Fruit fly (Drosophila melanogaster) whole organism, embryonic: Measurements from ENCODE around the gene CG16812.

Experiments used
- Adf1 ChIP-seq: fragments of 200-800 bp; sonication (Bioruptor generic); IDR thresholded peaks from 2 replicates; pipeline ENCODE4 v1.3.6; 2022; ENCODE audit warnings: missing biosample characterization, missing genetic modification characterization
- Asciz ChIP-seq: fragments of 200-800 bp; sonication (Bioruptor generic); optimal IDR thresholded peaks from 2 replicates; lab custom pipeline; 2017; ENCODE audit warnings: missing biosample characterization, mild to moderate bottlenecking, missing genetic modification characterization, missing genetic modification reagents
- Atf-2 ChIP-seq: fragments of 200-800 bp; sonication (Bioruptor generic); optimal IDR thresholded peaks from 2 replicates; lab custom pipeline; 2016; ENCODE audit warnings: missing biosample characterization, missing genetic modification characterization
- Atf6 ChIP-seq: fragments of 200-800 bp; sonication (Bioruptor generic); IDR thresholded peaks from 2 replicates; pipeline ENCODE4 v1.3.6; 2022; ENCODE audit warnings: missing biosample characterization, missing genetic modification characterization
- Bgb ChIP-seq: fragments of 200-800 bp; sonication (Bioruptor generic); IDR thresholded peaks from 2 replicates; pipeline ENCODE4 v1.3.6; 2022; ENCODE audit warnings: missing biosample characterization, missing genetic modification characterization; ENCODE audit not compliant: partially characterized antibody
- CG10267 ChIP-seq: fragments of 200-800 bp; sonication (Bioruptor generic); optimal IDR thresholded peaks from 2 replicates; lab custom pipeline; 2018; ENCODE audit warnings: missing biosample characterization, mild to moderate bottlenecking, missing genetic modification characterization, moderate library complexity
- CG11247 ChIP-seq: fragments of 200-800 bp; sonication (Bioruptor generic); IDR thresholded peaks from 2 replicates; pipeline ENCODE4 v1.3.6; 2022; ENCODE audit warnings: missing biosample characterization, missing genetic modification characterization
- CG12104 ChIP-seq: fragments of 200-800 bp; sonication (Bioruptor generic); optimal IDR thresholded peaks from 3 replicates; lab custom pipeline; 2016; ENCODE audit warnings: missing biosample characterization, missing genetic modification characterization
- CG14710 ChIP-seq: fragments of 200-800 bp; sonication (Bioruptor generic); optimal IDR thresholded peaks from 3 replicates; lab custom pipeline; 2019; ENCODE audit warnings: missing biosample characterization, mild to moderate bottlenecking, missing genetic modification characterization, moderate library complexity
- CG1602 ChIP-seq: fragments of 200-800 bp; sonication (Bioruptor generic); optimal IDR thresholded peaks from 3 replicates; lab custom pipeline; 2016; ENCODE audit warnings: missing biosample characterization, missing genetic modification characterization
- CG17359 ChIP-seq: fragments of 200-800 bp; sonication (Bioruptor generic); optimal IDR thresholded peaks from 3 replicates; lab custom pipeline; 2018; ENCODE audit warnings: missing biosample characterization, mild to moderate bottlenecking, missing genetic modification characterization, moderate library complexity
- CG17385 ChIP-seq: fragments of 200-800 bp; sonication (Bioruptor generic); optimal IDR thresholded peaks from 3 replicates; lab custom pipeline; 2018; ENCODE audit warnings: missing biosample characterization, mild to moderate bottlenecking, missing genetic modification characterization
- CG18262 ChIP-seq: fragments of 200-800 bp; optimal IDR thresholded peaks from 3 replicates; lab custom pipeline; 2019; ENCODE audit warnings: missing biosample characterization, mild to moderate bottlenecking, missing genetic modification characterization, moderate library complexity
- CG18476 ChIP-seq: fragments of 200-800 bp; sonication (Bioruptor generic); optimal IDR thresholded peaks from 2 replicates; lab custom pipeline; 2016; ENCODE audit warnings: missing biosample characterization, mild to moderate bottlenecking, missing genetic modification characterization
- CG31224 ChIP-seq: fragments of 200-800 bp; sonication (Bioruptor generic); IDR thresholded peaks from 2 replicates; pipeline ENCODE4 v1.3.6; 2022; ENCODE audit warnings: missing biosample characterization, missing genetic modification characterization
- CG32532 ChIP-seq: fragments of 200-800 bp; sonication (Bioruptor generic); IDR thresholded peaks from 2 replicates; pipeline ENCODE4 v1.3.6; 2022; ENCODE audit warnings: missing biosample characterization, missing genetic modification characterization
- CG3281 ChIP-seq: fragments of 200-800 bp; sonication (Bioruptor generic); optimal IDR thresholded peaks from 3 replicates; lab custom pipeline; 2017; ENCODE audit warnings: missing biosample characterization, mild to moderate bottlenecking, missing genetic modification characterization
- CG3726 ChIP-seq: fragments of 200-800 bp; sonication (Bioruptor generic); IDR thresholded peaks from 3 replicates; pipeline ENCODE4, ENCODE4 v1.3.6; 2022; ENCODE audit warnings: missing biosample characterization, missing genetic modification characterization
- CG4820 ChIP-seq: fragments of 200-800 bp; sonication (Bioruptor generic); optimal IDR thresholded peaks from 3 replicates; lab custom pipeline; 2016; ENCODE audit warnings: missing biosample characterization, missing genetic modification characterization
- CG6854 ChIP-seq: fragments of 200-800 bp; sonication (Bioruptor generic); optimal IDR thresholded peaks from 3 replicates; lab custom pipeline; 2017; ENCODE audit warnings: missing biosample characterization, mild to moderate bottlenecking, missing genetic modification characterization
- CHES-1-like ChIP-seq: fragments of 200-800 bp; sonication (Bioruptor generic); optimal IDR thresholded peaks from 2 replicates; lab custom pipeline; 2016; ENCODE audit warnings: missing biosample characterization, missing genetic modification characterization
- Drgx ChIP-seq: fragments of 200-800 bp; sonication (Bioruptor generic); IDR thresholded peaks from 2 replicates; pipeline ENCODE4 v1.3.6; 2022; ENCODE audit warnings: missing biosample characterization, missing genetic modification characterization
- Fer1 ChIP-seq: fragments of 200-800 bp; sonication (Bioruptor generic); optimal IDR thresholded peaks from 2 replicates; lab custom pipeline; 2017; ENCODE audit warnings: missing biosample characterization, mild to moderate bottlenecking, missing genetic modification characterization
- Fer3 ChIP-seq: fragments of 200-800 bp; sonication (Bioruptor generic); optimal IDR thresholded peaks from 2 replicates; lab custom pipeline; 2018; ENCODE audit warnings: missing biosample characterization, mild to moderate bottlenecking, missing genetic modification characterization, moderate library complexity
- HLH54F ChIP-seq: fragments of 200-800 bp; sonication (Bioruptor generic); optimal IDR thresholded peaks from 3 replicates; lab custom pipeline; 2016; ENCODE audit warnings: missing biosample characterization, missing genetic modification characterization
- Hsf ChIP-seq: fragments of 200-800 bp; sonication (Bioruptor generic); optimal IDR thresholded peaks from 3 replicates; lab custom pipeline; 2016; ENCODE audit warnings: missing biosample characterization, missing genetic modification characterization
- Mad ChIP-seq: fragments of 200-800 bp; sonication (Bioruptor generic); optimal IDR thresholded peaks from 2 replicates; lab custom pipeline; 2016; ENCODE audit warnings: missing biosample characterization, missing genetic modification characterization
- Opbp ChIP-seq: fragments of 200-800 bp; sonication (Bioruptor generic); IDR thresholded peaks from 3 replicates; pipeline ENCODE4 v1.3.6; 2022; ENCODE audit warnings: missing biosample characterization, missing genetic modification characterization; ENCODE audit not compliant: partially characterized antibody
- Ptx1 ChIP-seq: fragments of 200-800 bp; sonication (Bioruptor generic); IDR thresholded peaks from 2 replicates; pipeline ENCODE4 v1.3.6; 2022; ENCODE audit warnings: missing biosample characterization, missing genetic modification characterization
- Taf1 ChIP-seq: fragments of 200-800 bp; sonication (Bioruptor generic); IDR thresholded peaks from 2 replicates; pipeline ENCODE4 v1.3.6; 2022; ENCODE audit warnings: missing biosample characterization, missing genetic modification characterization
- abd-A ChIP-seq: fragments of 200-800 bp; sonication (Bioruptor generic); optimal IDR thresholded peaks from 3 replicates; lab custom pipeline; 2019; ENCODE audit warnings: missing biosample characterization, mild to moderate bottlenecking, missing genetic modification characterization, moderate library complexity
- ato ChIP-seq: fragments of 200-800 bp; sonication (Bioruptor generic); IDR thresholded peaks from 2 replicates; pipeline ENCODE4 v1.3.6; 2022; ENCODE audit warnings: missing biosample characterization, missing genetic modification characterization; ENCODE audit not compliant: partially characterized antibody
- bab2 ChIP-seq: fragments of 200-800 bp; sonication (Bioruptor generic); optimal IDR thresholded peaks from 2 replicates; lab custom pipeline; 2016; ENCODE audit warnings: missing biosample characterization, missing genetic modification characterization
- bbx ChIP-seq: fragments of 200-800 bp; sonication (Bioruptor generic); IDR thresholded peaks from 2 replicates; pipeline ENCODE4 v1.3.6; 2022; ENCODE audit warnings: missing biosample characterization, missing genetic modification characterization; ENCODE audit not compliant: partially characterized antibody
- chif ChIP-seq, 2 experiments: fragments of 200-800 bp; sonication (Bioruptor generic); optimal IDR thresholded peaks; 3 replicates each; lab custom pipeline; 2016; ENCODE audit warnings: missing biosample characterization in 2 of 2, missing genetic modification characterization in 2 of 2
- fd96Cb ChIP-seq: fragments of 200-800 bp; sonication (Bioruptor generic); optimal IDR thresholded peaks from 2 replicates; lab custom pipeline; 2018; ENCODE audit warnings: missing biosample characterization, mild to moderate bottlenecking, missing genetic modification characterization, moderate library complexity
- gce ChIP-seq: fragments of 200-800 bp; sonication (Bioruptor generic); IDR thresholded peaks from 3 replicates; pipeline ENCODE4 v1.3.6; 2022; ENCODE audit warnings: missing biosample characterization, missing genetic modification characterization
- grn ChIP-seq: fragments of 200-800 bp; sonication (Bioruptor generic); optimal IDR thresholded peaks from 3 replicates; lab custom pipeline; 2017; ENCODE audit warnings: missing biosample characterization, missing genetic modification characterization
- gt ChIP-seq: fragments of 200-800 bp; sonication (Bioruptor generic); IDR thresholded peaks from 2 replicates; pipeline ENCODE4 v1.3.6; 2022; ENCODE audit warnings: missing biosample characterization, missing genetic modification characterization
- jumu ChIP-seq: fragments of 200-800 bp; sonication (Bioruptor generic); optimal IDR thresholded peaks from 3 replicates; lab custom pipeline; 2016; ENCODE audit warnings: missing biosample characterization, missing genetic modification characterization
- lab ChIP-seq: fragments of 200-800 bp; sonication (Bioruptor generic); optimal IDR thresholded peaks from 3 replicates; lab custom pipeline; 2017; ENCODE audit warnings: missing biosample characterization, missing genetic modification characterization, mild to moderate bottlenecking, moderate library complexity, missing genetic modification reagents
- nom ChIP-seq: fragments of 200-800 bp; sonication (Bioruptor generic); optimal IDR thresholded peaks from 2 replicates; lab custom pipeline; 2017; ENCODE audit warnings: missing biosample characterization, missing genetic modification characterization, mild to moderate bottlenecking, moderate library complexity, missing genetic modification reagents
- otp ChIP-seq: fragments of 200-800 bp; sonication (Bioruptor generic); IDR thresholded peaks from 3 replicates; pipeline ENCODE4, ENCODE4 v1.3.6; 2022; ENCODE audit warnings: missing biosample characterization, missing genetic modification characterization
- phol ChIP-seq: fragments of 200-800 bp; sonication (Bioruptor generic); optimal IDR thresholded peaks from 3 replicates; lab custom pipeline; 2018; ENCODE audit warnings: missing biosample characterization, mild to moderate bottlenecking, missing genetic modification characterization, moderate library complexity
- ranshi ChIP-seq: fragments of 200-800 bp; sonication (Bioruptor generic); IDR thresholded peaks from 2 replicates; pipeline ENCODE4 v1.3.6; 2022; ENCODE audit warnings: missing biosample characterization, missing genetic modification characterization
- rib ChIP-seq: fragments of 200-800 bp; sonication (Bioruptor generic); IDR thresholded peaks from 2 replicates; pipeline ENCODE4 v1.3.6; 2022; ENCODE audit warnings: missing biosample characterization, missing genetic modification characterization
- sug ChIP-seq: fragments of 200-800 bp; optimal IDR thresholded peaks from 2 replicates; lab custom pipeline; 2019; ENCODE audit warnings: missing biosample characterization, mild to moderate bottlenecking, missing genetic modification characterization, moderate library complexity
- tx ChIP-seq: fragments of 200-800 bp; sonication (Bioruptor generic); optimal IDR thresholded peaks from 2 replicates; lab custom pipeline; 2016; ENCODE audit warnings: missing biosample characterization, missing genetic modification characterization
- zfh1 ChIP-seq: fragments of 200-800 bp; sonication (Bioruptor generic); IDR thresholded peaks from 3 replicates; pipeline ENCODE4 v1.3.6; 2022; ENCODE audit warnings: missing biosample characterization, missing genetic modification characterization

CG16812 gene

DNA sequence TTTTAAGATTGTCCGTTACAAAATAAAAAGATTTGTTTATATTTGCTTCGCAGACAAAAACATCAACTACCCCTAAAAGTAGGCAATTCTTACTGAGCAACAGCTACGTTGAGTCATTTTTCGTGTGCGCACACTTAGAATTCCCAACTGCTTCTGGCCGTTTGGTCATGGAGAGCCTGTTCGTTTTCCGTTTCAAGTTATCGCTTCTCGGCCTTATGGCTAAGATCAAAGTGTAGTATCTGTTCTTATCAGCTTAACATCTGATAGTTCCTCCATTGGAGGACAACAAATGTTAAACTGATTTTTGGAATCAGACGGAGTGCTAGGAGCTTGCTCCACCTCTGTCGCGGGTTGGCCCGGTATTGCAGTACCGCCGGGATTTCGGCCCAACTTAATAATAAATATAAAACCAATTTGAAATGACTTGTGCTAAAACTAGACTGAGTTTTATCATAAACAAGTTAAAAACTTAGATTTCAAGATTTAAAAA, 6.7 kb upstream of the CG16812 start (continued):
- peak; percentile 26; the same call in 1 of the 2 replicates for TF ChIP-seq Adf1 (GFP tag; lab: Robert Waterston, UW)
- TF ChIP-seq Mad (GFP tag; lab: Kevin White, UChicago) = peak; percentile 70
- TF ChIP-seq grn (GFP tag; lab: Kevin White, UChicago) = peak; percentile 81
- TF ChIP-seq Fer3 = peak; percentile 62
- TF ChIP-seq CG6854 (GFP tag; lab: Kevin White, UChicago) = peak; percentile 31
- TF ChIP-seq CG4820 = peak; percentile 17
- TF ChIP-seq CG17359 (tag; lab: Kevin White, UChicago) = peak; percentile 83
- peak; percentile 74 for TF ChIP-seq lab (GFP tag; lab: Kevin White, UChicago)
- peak; percentile 33 for TF ChIP-seq sug (tag; lab: Kevin White, UChicago)
- TF ChIP-seq CG17385 = peak; percentile 50
- peak; percentile 7 for TF ChIP-seq CG10267
- peak; percentile 44 for TF ChIP-seq CG18262
- peak; percentile 24 for TF ChIP-seq CG3281 (GFP tag; lab: Kevin White, UChicago)
- peak; percentile 51 for TF ChIP-seq tx (GFP tag; lab: Kevin White, UChicago)
- peak; percentile 5; the same call in 1 of the 2 replicates for TF ChIP-seq ato
- peak; percentile 77 for TF ChIP-seq zfh1 (GFP tag; lab: Robert Waterston, UW)
- TF ChIP-seq rib = peak; percentile 67
- TF ChIP-seq CG14710 (tag; lab: Kevin White, UChicago) = peak; percentile 29
- TF ChIP-seq fd96Cb = peak; percentile 59
- TF ChIP-seq abd-A (tag; lab: Kevin White, UChicago) = peak; percentile 76
- peak; percentile 7 for TF ChIP-seq phol (tag; lab: Kevin White, UChicago)
- peak; percentile 9 for TF ChIP-seq Atf-2 (GFP tag; lab: Kevin White, UChicago)
- 0 out of 2 replicates have a peak, but pooled peaks have one; percentile 58 for TF ChIP-seq ranshi (GFP tag; lab: Robert Waterston, UW)
- peak; percentile 44; the same call in 1 of the 2 replicates for TF ChIP-seq gt (GFP tag; lab: Robert Waterston, UW)
- TF ChIP-seq CG12104 (GFP tag; lab: Kevin White, UChicago) = peak; percentile 5
- TF ChIP-seq Ptx1 = peak; percentile 43; the same call in 1 of the 2 replicates
- TF ChIP-seq CG3726 (GFP tag; lab: Robert Waterston, UW) = peak; percentile 46; the same call in 1 of the 3 replicates
- peak; percentile 43 for TF ChIP-seq jumu (GFP tag; lab: Kevin White, UChicago)
- TF ChIP-seq HLH54F = peak; percentile 68
- peak; percentile 69 for TF ChIP-seq CG18476 (GFP tag; lab: Kevin White, UChicago)
- TF ChIP-seq CG1602 (GFP tag; lab: Kevin White, UChicago) = peak; percentile 6
- TF ChIP-seq nom (GFP tag; lab: Kevin White, UChicago) = peak; percentile 41
- TF ChIP-seq Asciz = peak; percentile 39
- TF ChIP-seq gce (GFP tag; lab: Robert Waterston, UW) = 0 out of 3 replicates have a peak, but pooled peaks have one; percentile 55
- TF ChIP-seq Taf1 = peak; percentile 46; the same call in 1 of the 2 replicates
- peak; percentile 76 for TF ChIP-seq otp
- peak; percentile 73 for TF ChIP-seq Bgb
- peak; percentile 44 for TF ChIP-seq Hsf (GFP tag; lab: Kevin White, UChicago)
- peak; percentile 14 for TF ChIP-seq bab2 (GFP tag; lab: Kevin White, UChicago)
- peak; percentile 49; the same call in 1 of the 2 replicates for TF ChIP-seq Atf6 (GFP tag; lab: Robert Waterston, UW)
- peak in 1 of 2 experiments; percentile 52 for TF ChIP-seq chif (GFP tag; optimal IDR thresholded peaks at IDR 0.05; lab: Kevin White, UChicago)
- TF ChIP-seq CG32532 = peak; percentile 72
- peak; percentile 33; the same call in 1 of the 2 replicates for TF ChIP-seq CG31224 (GFP tag; lab: Robert Waterston, UW)
- peak; percentile 61 for TF ChIP-seq Drgx (GFP tag; lab: Robert Waterston, UW)
- TF ChIP-seq Fer1 (GFP tag; lab: Kevin White, UChicago) = peak; percentile 10
- TF ChIP-seq CHES-1-like (GFP tag; lab: Kevin White, UChicago) = peak; percentile 24
- TF ChIP-seq Opbp = peak; percentile 72
- TF ChIP-seq bbx (GFP tag; lab: Robert Waterston, UW) = peak; percentile 77
- TF ChIP-seq CG11247 = peak; percentile 70
